Worm (Caenorhabditis elegans): ENCODE data around the gene tric-1B.1.

- TF ChIP-seq eyg-1 (tag; optimal IDR thresholded peaks at IDR 0.05): no peak
- TF ChIP-seq lin-11 (tag; optimal IDR thresholded peaks at IDR 0.05): no peak
- no peak for TF ChIP-seq hlh-6 (tag; optimal IDR thresholded peaks at IDR 0.05)
- no peak for TF ChIP-seq ceh-18 (tag; optimal IDR thresholded peaks at IDR 0.05)
- no peak for TF ChIP-seq madf-2 (tag; optimal IDR thresholded peaks at IDR 0.05)
- no peak for TF ChIP-seq ama-1 (optimal IDR thresholded peaks at IDR 0.05)
- TF ChIP-seq C08G9.2 (tag; optimal IDR thresholded peaks at IDR 0.05): no peak
- TF ChIP-seq pqm-1 (tag; optimal IDR thresholded peaks at IDR 0.05): no peak
- TF ChIP-seq elt-2 (tag; optimal IDR thresholded peaks at IDR 0.05): no peak
- no peak for TF ChIP-seq che-1 (tag; optimal IDR thresholded peaks at IDR 0.05)
- no peak for TF ChIP-seq gmeb-2 (tag; optimal IDR thresholded peaks at IDR 0.05)
- TF ChIP-seq ceh-22 (tag; optimal IDR thresholded peaks at IDR 0.05): no peak
- TF ChIP-seq tbx-7 (tag; optimal IDR thresholded peaks at IDR 0.05): no peak
- TF ChIP-seq T23F11.4 (GFP tag; optimal IDR thresholded peaks at IDR 0.05): no peak
These were observed 43.6 kb upstream of the tric-1B.1 start, which contains the start of gene C50E10.2 for ce11 chrII:12309614-12310013.
